Fruit fly (Drosophila melanogaster) whole organism, adult: ENCODE results near the gene Pp4-19C.

Experiments
- CG1620 ChIP-seq: fragments of 200-800 bp; sonication (Bioruptor generic); optimal IDR thresholded peaks from 2 replicates; lab custom pipeline; 2016; ENCODE audit warnings: missing biosample characterization, missing genetic modification characterization
- CG33017 ChIP-seq: fragments of 200-800 bp; sonication (Bioruptor generic); optimal IDR thresholded peaks from 2 replicates; lab custom pipeline; 2018; ENCODE audit warnings: missing biosample characterization, mild to moderate bottlenecking, missing genetic modification characterization, moderate library complexity
- CG5204 ChIP-seq: fragments of 200-800 bp; sonication (Bioruptor generic); optimal IDR thresholded peaks from 2 replicates; lab custom pipeline; 2016; ENCODE audit warnings: missing biosample characterization, missing genetic modification characterization
- CG7045 ChIP-seq: fragments of 200-800 bp; sonication (Bioruptor generic); optimal IDR thresholded peaks from 2 replicates; lab custom pipeline; 2017; ENCODE audit warnings: missing biosample characterization, mild to moderate bottlenecking, missing genetic modification characterization
- CG7101 ChIP-seq: fragments of 200-800 bp; sonication (Bioruptor generic); optimal IDR thresholded peaks from 2 replicates; lab custom pipeline; 2018; ENCODE audit warnings: missing biosample characterization, mild to moderate bottlenecking, missing genetic modification characterization, moderate library complexity
- Crg-1 ChIP-seq: fragments of 200-800 bp; sonication (Bioruptor generic); optimal IDR thresholded peaks from 2 replicates; lab custom pipeline; 2016; ENCODE audit warnings: missing biosample characterization, missing genetic modification characterization
- Hr96 ChIP-seq: fragments of 200-800 bp; sonication (Bioruptor generic); optimal IDR thresholded peaks from 2 replicates; lab custom pipeline; 2016; ENCODE audit warnings: missing biosample characterization, missing genetic modification characterization
- cnc ChIP-seq, 2 experiments: fragments of >200 bp; optimal IDR thresholded peaks; 2 replicates each; lab custom pipeline; 2017
- kay ChIP-seq: fragments of 200-800 bp; sonication (Bioruptor generic); peaks from one replicate; lab custom pipeline; 2016; ENCODE audit warnings: missing biosample characterization, missing genetic modification characterization, borderline replicate concordance
- ovo ChIP-seq: fragments of 200-800 bp; sonication (Bioruptor generic); optimal IDR thresholded peaks from 2 replicates; lab custom pipeline; 2016; ENCODE audit warnings: missing biosample characterization, missing genetic modification characterization
- tj ChIP-seq: fragments of 200-800 bp; sonication (Bioruptor generic); optimal IDR thresholded peaks from 3 replicates; lab custom pipeline; 2017; ENCODE audit warnings: missing biosample characterization, mild to moderate bottlenecking, missing genetic modification characterization, moderate library complexity
- toe ChIP-seq: fragments of 200-800 bp; sonication (Bioruptor generic); optimal IDR thresholded peaks from 2 replicates; lab custom pipeline; 2016; ENCODE audit warnings: missing biosample characterization, missing genetic modification characterization

dm6 chrX:20423158-20423557 lies 644 bp downstream of the Pp4-19C start:
- TF ChIP-seq kay (no peak), CG33017 (no peak), Crg-1 (GFP tag; lab: Kevin White, UChicago) (no peak), CG7045 (GFP tag; lab: Kevin White, UChicago) (no peak), tj (GFP tag; lab: Kevin White, UChicago) (no peak), Hr96 (GFP tag; lab: Kevin White, UChicago) (no peak), ovo (GFP tag; lab: Kevin White, UChicago) (no peak), CG1620 (GFP tag; lab: Kevin White, UChicago) (no peak), cnc (optimal IDR thresholded peaks at IDR 0.05; lab: Kevin White, UChicago) (no peak), CG5204 (GFP tag; lab: Kevin White, UChicago) (no peak), toe (no peak), CG7101 (tag; lab: Kevin White, UChicago) (no peak)
